Worm (Caenorhabditis elegans) whole organism, L3 larva: ENCODE measurements around the gene Y69A2AR.16.

ENCODE experiments used
- R02D3.7 ChIP-seq: fragments of 150-350 bp; optimal IDR thresholded peaks from 2 replicates; lab custom pipeline; 2014; ENCODE audit warnings: missing biosample characterization, missing genetic modification characterization
- ZK546.5 ChIP-seq: sonication (generic microtip); optimal IDR thresholded peaks from 2 replicates; lab custom pipeline; 2017; ENCODE audit warnings: missing biosample characterization, missing genetic modification characterization
- aly-2 ChIP-seq: fragments of 150-350 bp; optimal IDR thresholded peaks from 2 replicates; lab custom pipeline; 2014; ENCODE audit warnings: missing biosample characterization, missing genetic modification characterization
- ama-1 ChIP-seq: fragments of 150-350 bp; optimal IDR thresholded peaks from 2 replicates; lab custom pipeline; 2018
- ceh-16 ChIP-seq: sonication (generic microtip); optimal IDR thresholded peaks from 2 replicates; lab custom pipeline; 2017; ENCODE audit warnings: missing biosample characterization, missing genetic modification characterization
- ceh-82 ChIP-seq: fragments of 150-350 bp; optimal IDR thresholded peaks from 2 replicates; lab custom pipeline; 2014; ENCODE audit warnings: missing biosample characterization, missing genetic modification characterization
- ceh-9 ChIP-seq: sonication (generic microtip); optimal IDR thresholded peaks from 2 replicates; lab custom pipeline; 2018; ENCODE audit warnings: missing biosample characterization, missing genetic modification characterization
- daf-12 ChIP-seq: fragments of 150-350 bp; optimal IDR thresholded peaks from 2 replicates; lab custom pipeline; 2014; ENCODE audit warnings: missing biosample characterization, missing genetic modification reagents, missing genetic modification characterization
- egl-27 ChIP-seq: sonication (generic microtip); optimal IDR thresholded peaks from 4 replicates; lab custom pipeline; 2017; ENCODE audit warnings: missing biosample characterization, missing genetic modification reagents, missing genetic modification characterization
- egl-5 ChIP-seq: fragments of 150-350 bp; optimal IDR thresholded peaks from 2 replicates; lab custom pipeline; 2017; ENCODE audit warnings: missing biosample characterization, missing genetic modification reagents, missing genetic modification characterization, inconsistent platforms
- elt-1 ChIP-seq: fragments of 150-350 bp; optimal IDR thresholded peaks from 2 replicates; lab custom pipeline; 2014; ENCODE audit warnings: missing biosample characterization, missing genetic modification characterization
- elt-2 ChIP-seq: sonication (generic microtip); optimal IDR thresholded peaks from 2 replicates; lab custom pipeline; 2016; ENCODE audit warnings: missing genetic modification reagents, mild to moderate bottlenecking, missing genetic modification characterization, missing compliant biosample characterization
- eor-1 ChIP-seq, 2 experiments: fragments of 150-350 bp; optimal IDR thresholded peaks; 2 replicates each; lab custom pipeline; 2014 to 2018; ENCODE audit warnings: missing biosample characterization in 2 of 2, missing genetic modification characterization in 2 of 2
- fkh-10 ChIP-seq: sonication (generic microtip); optimal IDR thresholded peaks from 2 replicates; lab custom pipeline; 2017; ENCODE audit warnings: missing biosample characterization, missing genetic modification reagents, missing genetic modification characterization
- fkh-2 ChIP-seq: fragments of 150-350 bp; optimal IDR thresholded peaks from 2 replicates; lab custom pipeline; 2014; ENCODE audit warnings: missing biosample characterization, missing genetic modification reagents, missing genetic modification characterization
- jun-1 ChIP-seq: fragments of 150-350 bp; optimal IDR thresholded peaks from 2 replicates; lab custom pipeline; 2014; ENCODE audit warnings: missing biosample characterization, missing genetic modification reagents, missing genetic modification characterization
- lin-15B ChIP-seq: fragments of 150-350 bp; optimal IDR thresholded peaks from 2 replicates; lab custom pipeline; 2014; ENCODE audit warnings: missing biosample characterization, missing genetic modification characterization
- lin-39 ChIP-seq: fragments of 150-350 bp; optimal IDR thresholded peaks from 2 replicates; lab custom pipeline; 2018; ENCODE audit warnings: missing biosample characterization, missing genetic modification reagents, missing genetic modification characterization
- lsy-12 ChIP-seq: sonication (generic microtip); optimal IDR thresholded peaks from 2 replicates; lab custom pipeline; 2016; ENCODE audit warnings: mild to moderate bottlenecking, missing genetic modification characterization, missing compliant biosample characterization
- mdl-1 ChIP-seq: fragments of 150-350 bp; optimal IDR thresholded peaks from 2 replicates; lab custom pipeline; 2014; ENCODE audit warnings: missing biosample characterization, missing genetic modification characterization
- mml-1 ChIP-seq: fragments of 150-350 bp; sonication (generic microtip); optimal IDR thresholded peaks from 3 replicates; lab custom pipeline; 2014; ENCODE audit warnings: missing biosample characterization, missing genetic modification characterization
- nfya-1 ChIP-seq: sonication (generic microtip); optimal IDR thresholded peaks from 2 replicates; lab custom pipeline; 2017; ENCODE audit warnings: missing genetic modification characterization, mild to moderate bottlenecking, missing compliant biosample characterization, antibody characterized with exemption, moderate library complexity; ENCODE audit not compliant: insufficient read depth
- nhr-11 ChIP-seq: fragments of 150-350 bp; optimal IDR thresholded peaks from 2 replicates; lab custom pipeline; 2014; ENCODE audit warnings: missing biosample characterization, missing genetic modification characterization
- nhr-12 ChIP-seq: fragments of 150-350 bp; optimal IDR thresholded peaks from 2 replicates; lab custom pipeline; 2014; ENCODE audit warnings: missing biosample characterization, missing genetic modification characterization
- nhr-23 ChIP-seq: fragments of 150-350 bp; optimal IDR thresholded peaks from 2 replicates; lab custom pipeline; 2014; ENCODE audit warnings: missing biosample characterization, missing genetic modification reagents, missing genetic modification characterization
- nhr-237 ChIP-seq: fragments of 150-350 bp; optimal IDR thresholded peaks from 2 replicates; lab custom pipeline; 2014; ENCODE audit warnings: missing biosample characterization, missing genetic modification characterization
- nhr-25 ChIP-seq: sonication (generic microtip); optimal IDR thresholded peaks from 2 replicates; lab custom pipeline; 2017; ENCODE audit warnings: missing biosample characterization, missing genetic modification characterization
- nhr-28 ChIP-seq: fragments of 150-350 bp; optimal IDR thresholded peaks from 2 replicates; lab custom pipeline; 2014; ENCODE audit warnings: missing biosample characterization, missing genetic modification characterization
- nhr-67 ChIP-seq: fragments of 150-350 bp; optimal IDR thresholded peaks from 2 replicates; lab custom pipeline; 2014; ENCODE audit warnings: missing biosample characterization, missing genetic modification characterization
- nhr-77 ChIP-seq: fragments of 150-350 bp; optimal IDR thresholded peaks from 2 replicates; lab custom pipeline; 2014; ENCODE audit warnings: missing biosample characterization, missing genetic modification characterization
- pha-4 ChIP-seq: fragments of 150-350 bp; optimal IDR thresholded peaks from 2 replicates; lab custom pipeline; 2014; ENCODE audit warnings: missing biosample characterization, missing genetic modification reagents, missing genetic modification characterization
- pqm-1 ChIP-seq: fragments of 150-350 bp; optimal IDR thresholded peaks from 2 replicates; lab custom pipeline; 2017; ENCODE audit warnings: missing biosample characterization, missing genetic modification characterization, inconsistent platforms
- sea-2 ChIP-seq: fragments of 150-350 bp; sonication (generic microtip); optimal IDR thresholded peaks from 4 replicates; lab custom pipeline; 2014; ENCODE audit warnings: missing biosample characterization, missing genetic modification reagents, missing genetic modification characterization
- skn-1 ChIP-seq: fragments of 150-350 bp; optimal IDR thresholded peaks from 2 replicates; lab custom pipeline; 2014; ENCODE audit warnings: missing biosample characterization, missing genetic modification characterization
- snpc-4 ChIP-seq: fragments of 150-350 bp; optimal IDR thresholded peaks from 2 replicates; lab custom pipeline; 2014; ENCODE audit warnings: missing biosample characterization, missing genetic modification characterization
- unc-39 ChIP-seq: sonication (generic microtip); optimal IDR thresholded peaks from 4 replicates; lab custom pipeline; 2017; ENCODE audit warnings: missing biosample characterization, missing genetic modification characterization
- unc-62 ChIP-seq: fragments of 150-350 bp; sonication (generic microtip); optimal IDR thresholded peaks from 4 replicates; lab custom pipeline; 2014; ENCODE audit warnings: missing biosample characterization, missing genetic modification reagents, missing genetic modification characterization
- zag-1 ChIP-seq: fragments of 150-350 bp; optimal IDR thresholded peaks from 2 replicates; lab custom pipeline; 2014; ENCODE audit warnings: missing biosample characterization, missing genetic modification characterization
- ztf-11 ChIP-seq: fragments of 150-350 bp; optimal IDR thresholded peaks from 2 replicates; lab custom pipeline; 2014; ENCODE audit warnings: missing biosample characterization, missing genetic modification characterization
- ztf-4 ChIP-seq: fragments of 150-350 bp; optimal IDR thresholded peaks from 2 replicates; lab custom pipeline; 2014; ENCODE audit warnings: missing biosample characterization, missing genetic modification characterization

Gene Y69A2AR.16

DNA sequence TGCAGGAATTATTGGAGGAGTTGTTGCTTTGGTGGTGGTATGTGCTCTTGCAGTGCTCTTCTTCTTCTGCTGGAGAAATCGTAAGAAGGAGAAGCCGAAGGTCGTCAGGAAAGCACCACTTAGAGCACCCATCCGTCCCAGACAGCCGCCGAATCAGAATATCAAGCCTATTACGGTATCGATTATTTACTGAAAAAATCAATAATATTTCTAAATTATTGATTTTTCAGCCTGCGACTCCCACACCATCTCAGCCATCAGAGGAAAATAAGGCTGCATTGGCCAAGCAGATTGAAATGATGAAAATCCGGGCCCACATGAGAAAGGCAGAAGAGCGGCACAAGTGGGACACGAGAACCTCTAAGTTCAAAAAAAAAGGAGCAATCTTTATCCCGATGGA is 58.6 kb downstream of the Y69A2AR.16 start:
- TF ChIP-seq unc-39 (tag; lab: Kevin White, UChicago) (no peak), ztf-11 (tag; lab: Kevin White, UChicago) (no peak), ceh-82 (tag; lab: Kevin White, UChicago) (no peak), lin-39 (no peak), ztf-4 (tag; lab: Kevin White, UChicago) (no peak), nhr-237 (no peak), nhr-77 (tag; lab: Kevin White, UChicago) (no peak), egl-27 (no peak), skn-1 (tag; lab: Kevin White, UChicago) (no peak), daf-12 (tag; lab: Kevin White, UChicago) (no peak), elt-2 (tag; lab: Kevin White, UChicago) (no peak), R02D3.7 (no peak), nhr-25 (no peak), ceh-16 (tag; lab: Kevin White, UChicago) (no peak), unc-62 (no peak), mml-1 (tag; lab: Kevin White, UChicago) (no peak), ZK546.5 (tag; lab: Kevin White, UChicago) (no peak), zag-1 (no peak), nfya-1 (no peak), elt-1 (tag; lab: Kevin White, UChicago) (no peak)
- TF ChIP-seq, all 47 proteins: peak for 0

- TF ChIP-seq lin-39 (no peak), jun-1 (tag; lab: Kevin White, UChicago) (no peak), eor-1 (tag; optimal IDR thresholded peaks at IDR 0.05; lab: Kevin White, UChicago) (no peak), daf-12 (tag; lab: Kevin White, UChicago) (no peak), egl-5 (tag; lab: Kevin White, UChicago) (no peak), zag-1 (no peak), nhr-237 (no peak), ceh-9 (tag; lab: Kevin White, UChicago) (no peak), fkh-2 (no peak), mdl-1 (no peak), nhr-23 (tag; lab: Kevin White, UChicago) (no peak), fkh-10 (GFP tag; lab: Kevin White, UChicago) (no peak), nhr-67 (no peak)
Observed at ce11 chrIV:2561358-2561757, 63.8 kb downstream of the Y69A2AR.16 start, which contains the start of gene Y69A2AR.46. Gene Y69A2AR.46, plus strand, starts transcription at chrIV:2561658.

DNA sequence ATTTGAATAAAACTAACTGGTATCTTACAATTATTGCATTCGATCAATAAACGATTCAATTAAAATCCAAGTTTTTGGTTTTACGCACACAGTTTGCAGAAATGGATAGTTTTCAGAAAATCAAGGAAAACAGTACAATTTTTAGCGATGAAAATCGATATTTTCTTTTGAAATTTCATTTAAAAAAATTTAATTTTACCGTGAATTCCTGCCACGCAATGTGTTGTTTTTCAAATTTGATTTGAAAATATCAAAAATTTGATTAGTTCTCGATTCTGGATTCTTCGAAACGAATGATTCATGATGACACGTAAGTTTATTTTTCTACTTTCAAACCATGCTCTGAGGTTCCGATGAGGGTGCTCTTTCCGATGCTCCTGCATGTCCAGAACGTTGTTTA is 64.5 kb downstream of the Y69A2AR.16 start, which contains the start of gene Y69A2AR.50:
TSS of gene Y69A2AR.50 (plus strand) at position 301 of the 400 bp plus-strand sequence.
- TF ChIP-seq lin-39 (no peak), R02D3.7 (no peak), unc-39 (tag; lab: Kevin White, UChicago) (no peak), sea-2 (GFP tag; lab: Kevin White, UChicago) (no peak)

DNA sequence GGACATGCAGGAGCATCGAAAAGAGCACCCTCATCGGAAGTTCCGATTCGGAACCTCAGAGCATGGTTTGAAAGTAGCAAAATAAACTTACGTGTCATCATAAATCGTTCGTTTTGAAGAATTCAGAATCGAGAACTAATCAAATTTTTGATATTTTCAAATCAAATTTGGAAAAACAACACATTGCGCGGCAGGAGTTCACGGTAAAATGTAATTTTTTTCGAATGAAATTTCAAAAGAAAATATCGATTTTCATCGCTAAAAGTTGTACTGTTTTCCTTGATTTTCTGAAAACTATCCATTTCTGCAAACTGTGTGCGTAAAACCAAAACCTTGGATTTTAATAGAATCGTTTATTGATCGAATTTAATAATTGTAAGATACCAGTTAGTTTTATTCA is 66.4 kb downstream of the Y69A2AR.16 start, which contains the start of gene Y69A2AR.24:
TSS of gene Y69A2AR.24 (minus strand) at position 101 of the 400 bp plus-strand sequence.
- TF ChIP-seq mml-1 (tag; lab: Kevin White, UChicago), result no peak
- no peak for TF ChIP-seq ama-1 (lab: Kevin White, UChicago)
- TF ChIP-seq nhr-11 (tag; lab: Kevin White, UChicago), result no peak
- TF ChIP-seq nhr-12 (tag; lab: Kevin White, UChicago), result no peak
- TF ChIP-seq jun-1 (tag; lab: Kevin White, UChicago), result no peak
- TF ChIP-seq mdl-1, result no peak
- no peak for TF ChIP-seq pha-4 (tag; lab: Kevin White, UChicago)
- no peak for TF ChIP-seq nfya-1
- no peak for TF ChIP-seq ztf-11 (tag; lab: Kevin White, UChicago)
- TF ChIP-seq sea-2 (GFP tag; lab: Kevin White, UChicago), result no peak
- TF ChIP-seq ZK546.5 (tag; lab: Kevin White, UChicago), result no peak
- TF ChIP-seq nhr-237, result no peak
- no peak for TF ChIP-seq unc-39 (tag; lab: Kevin White, UChicago)
- no peak for TF ChIP-seq pqm-1 (tag; lab: Kevin White, UChicago)
- TF ChIP-seq nhr-25, result no peak

ce11 chrIV:2568267-2568666 is 70.7 kb downstream of the Y69A2AR.16 start, which contains the start of the genes Y69A2AR.25 and Y69A2AR.12:
Gene Y69A2AR.25, minus strand, starts transcription at chrIV:2568367.
Gene Y69A2AR.12, plus strand, starts transcription at chrIV:2568614.
- no peak for TF ChIP-seq lsy-12 (tag; lab: Kevin White, UChicago)
- no peak for TF ChIP-seq ceh-82 (tag; lab: Kevin White, UChicago)
- TF ChIP-seq pha-4 (tag; lab: Kevin White, UChicago), result no peak
- no peak for TF ChIP-seq sea-2 (GFP tag; lab: Kevin White, UChicago)
- TF ChIP-seq R02D3.7, result no peak
- no peak for TF ChIP-seq skn-1 (tag; lab: Kevin White, UChicago)
- no peak for TF ChIP-seq ceh-9 (tag; lab: Kevin White, UChicago)
- TF ChIP-seq fkh-2, result no peak
- TF ChIP-seq lin-15B, result no peak
- no peak for TF ChIP-seq egl-5 (tag; lab: Kevin White, UChicago)
- TF ChIP-seq aly-2 (tag; lab: Kevin White, UChicago), result no peak
- TF ChIP-seq snpc-4 (tag; lab: Kevin White, UChicago), result no peak
- no peak for TF ChIP-seq mml-1 (tag; lab: Kevin White, UChicago)
- no peak for TF ChIP-seq nhr-28 (tag; lab: Kevin White, UChicago)
- TF ChIP-seq, all 47 proteins: peak for 0
